Worm (Caenorhabditis elegans) whole organism, young adult: ENCODE measurements around the gene T24A6.20.

Source experiments
- F23B12.7 ChIP-seq: sonication (generic microtip); optimal IDR thresholded peaks from 2 replicates; lab custom pipeline; 2017; ENCODE audit warnings: missing genetic modification characterization, mild to moderate bottlenecking, missing compliant biosample characterization, antibody characterized with exemption, moderate library complexity; ENCODE audit not compliant: insufficient read depth
- K11D2.4 ChIP-seq: fragments of 200-800 bp; sonication (Bioruptor generic); IDR thresholded peaks from 2 replicates; pipeline ENCODE4 v1.3.6; 2022; ENCODE audit warnings: missing genetic modification reagents, missing genetic modification characterization, missing compliant biosample characterization
- K12H6.12 ChIP-seq: fragments of 200-800 bp; sonication (Bioruptor generic); optimal IDR thresholded peaks from 2 replicates; lab custom pipeline; 2018; ENCODE audit warnings: mild to moderate bottlenecking, missing genetic modification characterization, missing compliant biosample characterization
- Y53G8AR.9 ChIP-seq: fragments of 200-800 bp; sonication (Bioruptor generic); conservative IDR thresholded peaks from 2 replicates; pipeline ENCODE4 v1.3.6; 2022; ENCODE audit warnings: missing genetic modification reagents, missing genetic modification characterization, missing compliant biosample characterization
- Y56A3A.18 ChIP-seq: fragments of 200-800 bp; sonication (Bioruptor generic); IDR thresholded peaks from 2 replicates; pipeline ENCODE4 v1.3.6; 2022; ENCODE audit warnings: missing genetic modification reagents, missing genetic modification characterization, missing compliant biosample characterization
- akir-1 ChIP-seq: fragments of 200-800 bp; sonication (Bioruptor generic); optimal IDR thresholded peaks from 2 replicates; lab custom pipeline; 2018; ENCODE audit warnings: mild to moderate bottlenecking, missing genetic modification characterization, moderate library complexity, missing compliant biosample characterization
- ama-1 ChIP-seq, 3 experiments: fragments of 150-350 bp in 1 of 3; sonication (generic microtip) in 2 of 3; optimal IDR thresholded peaks; 2 replicates each; lab custom pipeline; 2014 to 2018; ENCODE audit warnings: missing biosample characterization in 2 of 3, missing genetic modification characterization in 2 of 3, missing genetic modification reagents in 2 of 3
- atf-7 ChIP-seq: sonication (generic microtip); optimal IDR thresholded peaks from 2 replicates; lab custom pipeline; 2017; ENCODE audit warnings: mild to moderate bottlenecking, missing genetic modification characterization, missing compliant biosample characterization
- athp-1 ChIP-seq: sonication (generic microtip); optimal IDR thresholded peaks from 2 replicates; lab custom pipeline; 2017; ENCODE audit warnings: mild to moderate bottlenecking, missing genetic modification characterization, missing compliant biosample characterization
- attf-5 ChIP-seq: fragments of 200-800 bp; sonication (Bioruptor generic); optimal IDR thresholded peaks from 2 replicates; lab custom pipeline; 2018; ENCODE audit warnings: mild to moderate bottlenecking, missing genetic modification characterization, missing compliant biosample characterization
- ccch-3 ChIP-seq: fragments of 200-800 bp; sonication (Bioruptor generic); optimal IDR thresholded peaks from 2 replicates; lab custom pipeline; 2018; ENCODE audit warnings: mild to moderate bottlenecking, missing genetic modification characterization, missing compliant biosample characterization
- cebp-1 ChIP-seq, 2 experiments: fragments of 200-800 bp in 1 of 2; sonication (Bioruptor generic) in 1 of 2; sonication (generic microtip) in 1 of 2; IDR thresholded peaks in 1 of 2; optimal IDR thresholded peaks in 1 of 2; 2 replicates each; pipeline versions ENCODE4 v1.3.6 to Lab custom; 2017 to 2022; ENCODE audit warnings: missing compliant biosample characterization in 2 of 2, missing genetic modification characterization in 2 of 2, mild to moderate bottlenecking in 1 of 2, missing genetic modification reagents in 1 of 2, moderate library complexity in 1 of 2
- chd-7 ChIP-seq: sonication (generic microtip); optimal IDR thresholded peaks from 2 replicates; lab custom pipeline; 2016; ENCODE audit warnings: mild to moderate bottlenecking, missing genetic modification characterization, moderate library complexity, missing compliant biosample characterization
- die-1 ChIP-seq: sonication (generic microtip); optimal IDR thresholded peaks from 2 replicates; lab custom pipeline; 2016; ENCODE audit warnings: missing genotype, mild to moderate bottlenecking, missing genetic modification characterization, missing compliant biosample characterization
- dpff-1 ChIP-seq: sonication (generic microtip); optimal IDR thresholded peaks from 2 replicates; lab custom pipeline; 2017; ENCODE audit warnings: mild to moderate bottlenecking, missing genetic modification characterization, missing compliant biosample characterization
- egrh-3 ChIP-seq: fragments of 200-800 bp; sonication (Bioruptor generic); IDR thresholded peaks from 2 replicates; pipeline ENCODE4 v1.3.6; 2022; ENCODE audit warnings: missing genetic modification reagents, missing genetic modification characterization, missing compliant biosample characterization
- ekl-4 ChIP-seq: fragments of 200-800 bp; sonication (Bioruptor generic); IDR thresholded peaks from 2 replicates; pipeline ENCODE4 v1.3.6; 2022; ENCODE audit warnings: missing genetic modification reagents, missing genetic modification characterization, missing compliant biosample characterization
- ets-4 ChIP-seq: fragments of 200-800 bp; sonication (Bioruptor generic); optimal IDR thresholded peaks from 2 replicates; lab custom pipeline; 2018; ENCODE audit warnings: mild to moderate bottlenecking, missing genetic modification characterization, missing compliant biosample characterization
- hmg-1.2 ChIP-seq: fragments of 200-800 bp; sonication (Bioruptor generic); IDR thresholded peaks from 2 replicates; pipeline ENCODE4 v1.3.6; 2022; ENCODE audit warnings: missing genetic modification reagents, missing genetic modification characterization, missing compliant biosample characterization
- lag-1 ChIP-seq: fragments of 200-800 bp; sonication (Bioruptor generic); IDR thresholded peaks from 2 replicates; pipeline ENCODE4 v1.3.6; 2022; ENCODE audit warnings: missing genetic modification reagents, missing genetic modification characterization, missing compliant biosample characterization
- lin-40 ChIP-seq: sonication (generic microtip); optimal IDR thresholded peaks from 2 replicates; lab custom pipeline; 2016; ENCODE audit warnings: missing genetic modification characterization, mild to moderate bottlenecking, missing compliant biosample characterization, missing genotype, missing genetic modification reagents
- lin-54 ChIP-seq: fragments of 200-800 bp; sonication (Bioruptor generic); optimal IDR thresholded peaks from 2 replicates; lab custom pipeline; 2018; ENCODE audit warnings: mild to moderate bottlenecking, missing genetic modification characterization, missing compliant biosample characterization
- madf-3 ChIP-seq: fragments of 200-800 bp; sonication (Bioruptor generic); IDR thresholded peaks from 2 replicates; pipeline ENCODE4 v1.3.6; 2022; ENCODE audit warnings: missing genetic modification reagents, missing genetic modification characterization, missing compliant biosample characterization
- nfya-1 ChIP-seq: sonication (generic microtip); optimal IDR thresholded peaks from 2 replicates; lab custom pipeline; 2017; ENCODE audit warnings: antibody characterized with exemption, missing compliant biosample characterization, missing genetic modification characterization, borderline replicate concordance; ENCODE audit not compliant: insufficient read depth
- nhr-80 ChIP-seq: sonication (generic microtip); optimal IDR thresholded peaks from 2 replicates; lab custom pipeline; 2016; ENCODE audit warnings: missing genetic modification characterization, missing compliant biosample characterization
- nhr-90 ChIP-seq: sonication (generic microtip); optimal IDR thresholded peaks from 2 replicates; lab custom pipeline; 2016; ENCODE audit warnings: missing genotype, mild to moderate bottlenecking, missing genetic modification characterization, missing compliant biosample characterization
- pbrm-1 ChIP-seq: fragments of 200-800 bp; sonication (Bioruptor generic); IDR thresholded peaks from 2 replicates; pipeline ENCODE4 v1.3.6; 2022; ENCODE audit warnings: missing genetic modification reagents, missing genetic modification characterization, missing compliant biosample characterization
- rcor-1 ChIP-seq: fragments of 200-800 bp; sonication (Bioruptor generic); IDR thresholded peaks from 2 replicates; pipeline ENCODE4 v1.3.6; 2022; ENCODE audit warnings: missing genetic modification reagents, missing genetic modification characterization, missing compliant biosample characterization
- rpc-1 ChIP-seq, 2 experiments: fragments of 150-350 bp in 1 of 2; sonication (generic microtip) in 1 of 2; optimal IDR thresholded peaks; 2 replicates each; lab custom pipeline; 2014 to 2018; ENCODE audit warnings: missing biosample characterization in 1 of 2, missing genetic modification characterization in 1 of 2, missing genetic modification reagents in 1 of 2, missing genotype in 1 of 2
- sea-2 ChIP-seq: fragments of 200-800 bp; sonication (Bioruptor generic); IDR thresholded peaks from 2 replicates; pipeline ENCODE4 v1.3.6; 2022; ENCODE audit warnings: missing genetic modification characterization, missing compliant biosample characterization
- snpc-1.1 ChIP-seq: sonication (generic microtip); optimal IDR thresholded peaks from 2 replicates; lab custom pipeline; 2017; ENCODE audit warnings: missing genetic modification characterization, mild to moderate bottlenecking, missing compliant biosample characterization, antibody characterized with exemption, moderate library complexity, missing genotype, missing genetic modification reagents; ENCODE audit not compliant: insufficient read depth
- snpc-1.3 ChIP-seq: sonication (generic microtip); optimal IDR thresholded peaks from 2 replicates; lab custom pipeline; 2017; ENCODE audit warnings: missing genetic modification characterization, mild to moderate bottlenecking, missing compliant biosample characterization, antibody characterized with exemption, moderate library complexity, missing genotype, missing genetic modification reagents; ENCODE audit not compliant: insufficient read depth
- snpc-4 ChIP-seq, 5 experiments: fragments of 150-350 bp in 1 of 5; sonication (generic microtip) in 4 of 5; optimal IDR thresholded peaks; 2 replicates each; lab custom pipeline; 2014 to 2018; ENCODE audit warnings: missing genetic modification characterization in 5 of 5, missing biosample characterization in 3 of 5, antibody characterized with exemption in 2 of 5, mild to moderate bottlenecking in 2 of 5, missing compliant biosample characterization in 2 of 5, missing genotype in 2 of 5, moderate library complexity in 2 of 5, missing genetic modification reagents in 1 of 5
- somi-1 ChIP-seq: fragments of 200-800 bp; sonication (Bioruptor generic); optimal IDR thresholded peaks from 2 replicates; lab custom pipeline; 2018; ENCODE audit warnings: mild to moderate bottlenecking, missing genetic modification characterization, missing compliant biosample characterization
- sptf-2 ChIP-seq: fragments of 200-800 bp; sonication (Bioruptor generic); optimal IDR thresholded peaks from 2 replicates; lab custom pipeline; 2018; ENCODE audit warnings: mild to moderate bottlenecking, missing genetic modification characterization, missing compliant biosample characterization
- zfh-2 ChIP-seq: fragments of 200-800 bp; sonication (Bioruptor generic); conservative IDR thresholded peaks from 2 replicates; pipeline ENCODE4 v1.3.6; 2022; ENCODE audit warnings: missing genetic modification reagents, missing genetic modification characterization, missing compliant biosample characterization
- ztf-26 ChIP-seq: sonication (generic microtip); optimal IDR thresholded peaks from 2 replicates; lab custom pipeline; 2017; ENCODE audit warnings: missing genetic modification characterization, missing compliant biosample characterization
- ztf-28 ChIP-seq: fragments of 200-800 bp; sonication (Bioruptor generic); IDR thresholded peaks from 2 replicates; pipeline ENCODE4 v1.3.6; 2022; ENCODE audit warnings: missing genetic modification reagents, missing genetic modification characterization, missing compliant biosample characterization

The T24A6.20 gene

ce11 chrV:3579795-3580194 is 26.9 kb downstream of the T24A6.20 start:
- TF ChIP-seq lin-54 (GFP tag; lab: Kevin White, UChicago): peak; percentile 11
- TF ChIP-seq attf-5 (GFP tag; lab: Kevin White, UChicago): peak; percentile 70
- TF ChIP-seq ama-1 (optimal IDR thresholded peaks at IDR 0.05; lab: Kevin White, UChicago): peak; percentile 49
- no peak for TF ChIP-seq ama-1 (GFP tag; optimal IDR thresholded peaks at IDR 0.05; lab: Kevin White, UChicago)
- no peak for TF ChIP-seq die-1 (tag; lab: Kevin White, UChicago)
- TF ChIP-seq cebp-1 (GFP tag; IDR thresholded peaks at IDR 0.05; lab: Robert Waterston, UW): no peak
- TF ChIP-seq cebp-1 (tag; optimal IDR thresholded peaks at IDR 0.05; lab: Kevin White, UChicago): peak; percentile 45
- no peak for TF ChIP-seq ztf-28 (GFP tag; lab: Robert Waterston, UW)
- no peak for TF ChIP-seq snpc-4 (GFP tag; optimal IDR thresholded peaks at IDR 0.05; lab: Kevin White, UChicago)
- peak in 1 of 4 experiments; percentile 5 for TF ChIP-seq snpc-4 (tag; optimal IDR thresholded peaks at IDR 0.05; lab: Kevin White, UChicago)
- peak; percentile 31 for TF ChIP-seq somi-1 (GFP tag; lab: Kevin White, UChicago)
- TF ChIP-seq hmg-1.2 (GFP tag; lab: Robert Waterston, UW): peak; percentile 51
- no peak for TF ChIP-seq K12H6.12
- TF ChIP-seq nhr-80 (tag; lab: Kevin White, UChicago): peak; percentile 58
- TF ChIP-seq atf-7 (tag; lab: Kevin White, UChicago): peak; percentile 12
- TF ChIP-seq dpff-1: no peak
- TF ChIP-seq rcor-1 (GFP tag; lab: Robert Waterston, UW): peak; percentile 24; the same call in 1 of the 2 replicates

- TF ChIP-seq cebp-1 (GFP tag; IDR thresholded peaks at IDR 0.05; lab: Robert Waterston, UW) (no peak), cebp-1 (tag; optimal IDR thresholded peaks at IDR 0.05; lab: Kevin White, UChicago) (no peak), sea-2 (GFP tag; lab: Robert Waterston, UW) (no peak), Y56A3A.18 (GFP tag; lab: Robert Waterston, UW) (peak; percentile 23; the same call in 1 of the 2 replicates), madf-3 (GFP tag; lab: Robert Waterston, UW) (0 out of 2 replicates have a peak, but pooled peaks have one; percentile 9), ztf-26 (tag; lab: Kevin White, UChicago) (no peak)
Observed at ce11 chrV:3580385-3580784, 27.5 kb downstream of the T24A6.20 start.

- TF ChIP-seq K11D2.4 (GFP tag; lab: Robert Waterston, UW): no peak
- no peak for TF ChIP-seq sptf-2 (GFP tag; lab: Kevin White, UChicago)
- TF ChIP-seq attf-5 (GFP tag; lab: Kevin White, UChicago): peak; percentile 2
- no peak for TF ChIP-seq madf-3 (GFP tag; lab: Robert Waterston, UW)
- no peak for TF ChIP-seq ets-4 (GFP tag; lab: Kevin White, UChicago)
Observed at ce11 chrV:3581034-3581433, 28.1 kb downstream of the T24A6.20 start.

ce11 chrV:3581643-3582042 is 28.7 kb downstream of the T24A6.20 start:
- peak; percentile 65 for TF ChIP-seq zfh-2 (GFP tag; lab: Robert Waterston, UW)
- TF ChIP-seq lag-1 (GFP tag; lab: Robert Waterston, UW): 0 out of 2 replicates have a peak, but pooled peaks have one; percentile 5
- TF ChIP-seq egrh-3 (GFP tag; lab: Robert Waterston, UW): peak; percentile 6; the same call in 1 of the 2 replicates
- no peak for TF ChIP-seq rpc-1 (optimal IDR thresholded peaks at IDR 0.05; lab: Kevin White, UChicago)
- no peak for TF ChIP-seq rpc-1 (tag; optimal IDR thresholded peaks at IDR 0.05; lab: Kevin White, UChicago)

DNA sequence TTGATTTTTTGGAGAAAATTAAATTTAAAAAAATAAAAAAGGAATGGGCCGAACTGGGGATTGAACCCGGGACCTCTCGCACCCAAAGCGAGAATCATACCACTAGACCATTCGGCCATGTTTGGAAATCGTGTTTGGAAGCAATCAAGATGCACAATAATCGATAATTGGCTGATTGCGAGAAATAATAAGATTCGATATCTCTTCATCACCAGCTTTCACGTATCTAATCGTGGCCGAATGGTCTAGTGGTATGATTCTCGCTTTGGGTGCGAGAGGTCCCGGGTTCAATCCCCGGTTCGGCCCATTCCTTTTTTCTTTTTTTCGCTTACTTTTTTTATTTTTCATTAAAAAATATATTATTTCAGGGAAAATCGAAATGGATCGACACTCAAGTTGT is 29.2 kb downstream of the T24A6.20 start:
- TF ChIP-seq athp-1 (tag; lab: Kevin White, UChicago): peak; percentile 9
- TF ChIP-seq rcor-1 (GFP tag; lab: Robert Waterston, UW): peak; percentile 45
- TF ChIP-seq nhr-90: no peak
- no peak for TF ChIP-seq lin-40 (tag; lab: Kevin White, UChicago)
- TF ChIP-seq chd-7 (tag; lab: Kevin White, UChicago): no peak
- peak; percentile 61 for TF ChIP-seq F23B12.7
- TF ChIP-seq nfya-1 (tag; lab: Kevin White, UChicago): no peak
- TF ChIP-seq ccch-3: no peak
- TF ChIP-seq snpc-1.3 (tag; lab: Kevin White, UChicago): peak; percentile 31
- TF ChIP-seq pbrm-1: peak; percentile 7; the same call in 1 of the 2 replicates
- no peak for TF ChIP-seq attf-5 (GFP tag; lab: Kevin White, UChicago)
- 0 out of 2 replicates have a peak, but pooled peaks have one; percentile 33 for TF ChIP-seq Y53G8AR.9
- TF ChIP-seq K12H6.12: no peak
- TF ChIP-seq ekl-4: no peak
- peak; percentile 18 for TF ChIP-seq snpc-1.1 (tag; lab: Kevin White, UChicago)
- no peak for TF ChIP-seq akir-1
